Worm (Caenorhabditis elegans) whole organism, late embryonic: ENCODE data around the gene srd-21.
A peak's percentile ranks its signal among the peaks of the same experiment; 100 is the strongest.

Source experiments
- C08G9.2 ChIP-seq: sonication (generic microtip); optimal IDR thresholded peaks from 2 replicates; lab custom pipeline; 2016; ENCODE audit warnings: mild to moderate bottlenecking, missing genetic modification characterization, moderate library complexity, missing compliant biosample characterization
- C38D4.7 ChIP-seq: fragments of 200-800 bp; sonication (Bioruptor generic); optimal IDR thresholded peaks from 2 replicates; lab custom pipeline; 2018; ENCODE audit warnings: mild to moderate bottlenecking, missing genetic modification characterization, moderate library complexity, missing compliant biosample characterization
- K02D7.2 ChIP-seq: sonication (generic microtip); optimal IDR thresholded peaks from 2 replicates; lab custom pipeline; 2017; ENCODE audit warnings: mild to moderate bottlenecking, missing genetic modification characterization, missing compliant biosample characterization
- ahr-1 ChIP-seq: sonication (generic microtip); optimal IDR thresholded peaks from 2 replicates; lab custom pipeline; 2016; ENCODE audit warnings: missing genetic modification characterization, missing compliant biosample characterization
- ama-1 ChIP-seq: fragments of 150-350 bp; optimal IDR thresholded peaks from 2 replicates; lab custom pipeline; 2014
- ceh-14 ChIP-seq: sonication (generic microtip); optimal IDR thresholded peaks from 2 replicates; lab custom pipeline; 2016; ENCODE audit warnings: missing genotype, missing genetic modification characterization, missing compliant biosample characterization
- ceh-22 ChIP-seq: sonication (generic microtip); optimal IDR thresholded peaks from 2 replicates; lab custom pipeline; 2017; ENCODE audit warnings: missing biosample characterization, missing genetic modification characterization
- ceh-30 ChIP-seq: fragments of 150-350 bp; optimal IDR thresholded peaks from 2 replicates; lab custom pipeline; 2014; ENCODE audit warnings: missing biosample characterization, missing genetic modification characterization
- ceh-31 ChIP-seq: sonication (generic microtip); optimal IDR thresholded peaks from 2 replicates; lab custom pipeline; 2016; ENCODE audit warnings: missing genetic modification characterization, missing compliant biosample characterization
- ceh-6 ChIP-seq: fragments of 200-800 bp; sonication (Bioruptor generic); optimal IDR thresholded peaks from 2 replicates; lab custom pipeline; 2018; ENCODE audit warnings: mild to moderate bottlenecking, missing genetic modification characterization, missing compliant biosample characterization
- dmd-4 ChIP-seq: sonication (generic microtip); optimal IDR thresholded peaks from 2 replicates; lab custom pipeline; 2016; ENCODE audit warnings: borderline replicate concordance, missing genetic modification characterization, missing compliant biosample characterization
- dve-1 ChIP-seq: sonication (generic microtip); optimal IDR thresholded peaks from 2 replicates; lab custom pipeline; 2017; ENCODE audit warnings: antibody characterized with exemption, mild to moderate bottlenecking, missing genetic modification characterization, missing compliant biosample characterization
- elt-2 ChIP-seq: sonication (generic microtip); optimal IDR thresholded peaks from 2 replicates; lab custom pipeline; 2016; ENCODE audit warnings: missing genetic modification reagents, missing genetic modification characterization, missing compliant biosample characterization
- eyg-1 ChIP-seq: sonication (generic microtip); optimal IDR thresholded peaks from 2 replicates; lab custom pipeline; 2016; ENCODE audit warnings: missing genotype, missing genetic modification characterization, missing compliant biosample characterization
- fkh-6 ChIP-seq: sonication (generic microtip); optimal IDR thresholded peaks from 2 replicates; lab custom pipeline; 2016; ENCODE audit warnings: missing genetic modification characterization, missing compliant biosample characterization
- gmeb-2 ChIP-seq: sonication (generic microtip); optimal IDR thresholded peaks from 2 replicates; lab custom pipeline; 2016; ENCODE audit warnings: missing genetic modification characterization, inconsistent platforms, missing compliant biosample characterization
- hlh-15 ChIP-seq: sonication (generic microtip); optimal IDR thresholded peaks from 2 replicates; lab custom pipeline; 2016; ENCODE audit warnings: missing genetic modification characterization, missing compliant biosample characterization
- hlh-8 ChIP-seq: sonication (generic microtip); optimal IDR thresholded peaks from 2 replicates; lab custom pipeline; 2016; ENCODE audit warnings: missing genotype, missing genetic modification characterization, missing compliant biosample characterization
- lin-11 ChIP-seq: fragments of 200-800 bp; sonication (Bioruptor generic); optimal IDR thresholded peaks from 2 replicates; lab custom pipeline; 2018; ENCODE audit warnings: mild to moderate bottlenecking, missing genetic modification characterization, missing compliant biosample characterization
- mec-3 ChIP-seq: sonication (generic microtip); optimal IDR thresholded peaks from 2 replicates; lab custom pipeline; 2016; ENCODE audit warnings: borderline replicate concordance, missing genetic modification characterization, missing compliant biosample characterization
- npax-4 ChIP-seq: sonication (generic microtip); optimal IDR thresholded peaks from 2 replicates; lab custom pipeline; 2016; ENCODE audit warnings: missing genetic modification characterization, missing compliant biosample characterization
- odd-2 ChIP-seq: sonication (generic microtip); optimal IDR thresholded peaks from 2 replicates; lab custom pipeline; 2017; ENCODE audit warnings: antibody characterized with exemption, mild to moderate bottlenecking, missing genetic modification characterization, missing compliant biosample characterization
- pag-3 ChIP-seq: sonication (generic microtip); optimal IDR thresholded peaks from 2 replicates; lab custom pipeline; 2016; ENCODE audit warnings: missing compliant biosample characterization, missing genetic modification characterization, borderline replicate concordance
- pat-9 ChIP-seq: fragments of 200-800 bp; sonication (Bioruptor generic); optimal IDR thresholded peaks from 2 replicates; lab custom pipeline; 2018; ENCODE audit warnings: mild to moderate bottlenecking, missing genetic modification characterization, moderate library complexity, missing compliant biosample characterization
- pax-1 ChIP-seq: fragments of 150-350 bp; optimal IDR thresholded peaks from 2 replicates; lab custom pipeline; 2014; ENCODE audit warnings: missing biosample characterization, missing genetic modification characterization
- pha-4 ChIP-seq: fragments of 150-350 bp; optimal IDR thresholded peaks from 2 replicates; lab custom pipeline; 2018; ENCODE audit warnings: missing biosample characterization, missing genetic modification reagents, missing genetic modification characterization
- pros-1 ChIP-seq: fragments of 150-350 bp; optimal IDR thresholded peaks from 2 replicates; lab custom pipeline; 2014; ENCODE audit warnings: missing biosample characterization, missing genetic modification reagents, missing genetic modification characterization
- sdc-2 ChIP-seq: sonication (generic microtip); optimal IDR thresholded peaks from 2 replicates; lab custom pipeline; 2016; ENCODE audit warnings: missing genotype, missing genetic modification characterization, missing compliant biosample characterization
- tbx-2 ChIP-seq: sonication (generic microtip); optimal IDR thresholded peaks from 2 replicates; lab custom pipeline; 2016; ENCODE audit warnings: missing genetic modification characterization, missing compliant biosample characterization
- ttx-3 ChIP-seq: sonication (generic microtip); optimal IDR thresholded peaks from 2 replicates; lab custom pipeline; 2016; ENCODE audit warnings: missing genetic modification reagents, missing genetic modification characterization, missing compliant biosample characterization
- unc-42 ChIP-seq: sonication (generic microtip); optimal IDR thresholded peaks from 2 replicates; lab custom pipeline; 2016; ENCODE audit warnings: missing genotype, missing genetic modification characterization, missing compliant biosample characterization
- ztf-16 ChIP-seq: sonication (generic microtip); optimal IDR thresholded peaks from 2 replicates; lab custom pipeline; 2017; ENCODE audit warnings: missing genetic modification characterization, missing compliant biosample characterization

The srd-21 gene

DNA sequence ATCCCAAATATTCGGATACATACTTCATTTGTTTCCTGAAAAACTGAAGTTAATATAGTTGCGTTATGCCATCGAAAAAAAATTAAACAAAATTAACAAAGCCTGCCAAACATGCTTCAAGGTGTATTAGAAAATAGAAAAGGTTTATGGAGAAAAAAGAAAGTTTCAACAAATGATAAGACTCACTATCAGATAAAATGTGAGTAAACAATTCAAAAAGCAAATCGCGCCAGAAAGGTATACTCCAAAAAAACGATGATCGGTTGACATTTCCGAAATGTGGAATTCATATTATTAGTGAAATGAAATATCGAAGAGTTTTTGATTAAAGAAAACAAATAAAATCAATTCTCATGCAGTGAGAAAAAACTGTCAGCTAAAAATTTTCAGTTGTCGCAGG lies 8.8 kb upstream of the srd-21 start, which contains the start of gene Y70C5A.3:
TSS of gene Y70C5A.3 (minus strand) at position 50 of the 400 bp plus-strand sequence.
- TF ChIP-seq tbx-2 (tag; lab: Kevin White, UChicago) (no peak), hlh-8 (tag; lab: Kevin White, UChicago) (no peak), ceh-22 (no peak), odd-2 (tag; lab: Kevin White, UChicago) (no peak), ahr-1 (tag; lab: Kevin White, UChicago) (no peak), C38D4.7 (GFP tag; lab: Kevin White, UChicago) (no peak), dmd-4 (tag; lab: Kevin White, UChicago) (no peak), fkh-6 (tag; lab: Kevin White, UChicago) (no peak), lin-11 (tag; lab: Kevin White, UChicago) (no peak), unc-42 (no peak), gmeb-2 (tag; lab: Kevin White, UChicago) (no peak), sdc-2 (no peak), pag-3 (tag; lab: Kevin White, UChicago) (no peak), ttx-3 (no peak), pha-4 (tag; lab: Kevin White, UChicago) (no peak), npax-4 (tag; lab: Kevin White, UChicago) (no peak)

- peak; percentile 24 for TF ChIP-seq pat-9
- TF ChIP-seq ttx-3, result peak; percentile 56
- no peak for TF ChIP-seq eyg-1 (tag; lab: Kevin White, UChicago)
- no peak for TF ChIP-seq ztf-16 (tag; lab: Kevin White, UChicago)
- TF ChIP-seq ceh-6 (GFP tag; lab: Kevin White, UChicago), result peak; percentile 57
- peak; percentile 26 for TF ChIP-seq elt-2 (tag; lab: Kevin White, UChicago)
- peak; percentile 45 for TF ChIP-seq lin-11 (tag; lab: Kevin White, UChicago)
- TF ChIP-seq, all 69 proteins: peak for 5
Observed at ce11 chrV:16621894-16622293, 7.8 kb upstream of the srd-21 start.

- TF ChIP-seq mec-3 (tag; lab: Kevin White, UChicago) (no peak), pag-3 (tag; lab: Kevin White, UChicago) (peak; percentile 82)
Observed at ce11 chrV:16622754-16623261, 6.9 kb upstream of the srd-21 start, which contains the start of gene Y70C5A.2. TSS of gene Y70C5A.2 (minus strand) at chrV:16623211.

DNA sequence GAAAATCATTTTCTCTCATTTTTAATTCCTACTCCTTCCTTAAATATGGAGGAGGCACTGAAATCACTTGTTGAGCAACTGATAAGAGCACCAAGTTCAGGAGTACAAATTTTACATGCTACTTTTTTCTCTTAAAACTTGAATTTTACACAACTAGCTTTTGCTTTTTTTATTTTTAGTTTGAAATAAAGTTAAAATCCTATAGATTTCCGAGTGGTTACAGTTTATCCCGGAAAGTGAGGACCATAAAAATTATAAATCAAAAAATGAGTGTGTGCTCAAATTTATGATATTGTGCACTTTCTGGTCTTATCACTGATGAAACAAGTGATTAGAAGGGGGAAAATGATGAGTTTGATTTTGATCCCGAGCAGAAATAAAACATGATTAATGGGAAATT lies 1.7 kb upstream of the srd-21 start, which contains the start of gene oac-53:
TSS of gene oac-53 (minus strand) at position 9 of the 400 bp plus-strand sequence.
- TF ChIP-seq ahr-1 (tag; lab: Kevin White, UChicago) (no peak), ttx-3 (no peak), elt-2 (tag; lab: Kevin White, UChicago) (peak; percentile 32), C08G9.2 (tag; lab: Kevin White, UChicago) (no peak), ceh-14 (tag; lab: Kevin White, UChicago) (no peak), K02D7.2 (no peak), ama-1 (lab: Kevin White, UChicago) (no peak)

DNA sequence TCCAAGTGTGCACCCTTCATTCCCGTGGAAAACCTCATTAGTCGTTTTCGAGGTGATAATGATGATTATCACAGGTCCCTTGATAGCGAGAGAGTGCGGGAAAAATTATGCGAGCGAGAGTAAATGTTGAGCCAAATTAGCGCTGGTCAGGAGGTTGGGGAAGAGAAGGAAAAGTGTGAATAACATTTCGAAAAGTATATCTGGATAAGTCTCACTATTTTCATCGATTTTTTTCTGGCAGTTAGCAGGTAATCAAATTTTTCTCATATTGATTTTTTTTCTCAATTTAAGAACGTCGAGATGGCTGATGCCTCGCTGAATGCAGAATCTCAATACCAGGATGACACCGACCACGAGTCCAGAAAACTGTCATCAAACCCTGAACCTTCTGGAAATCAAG lies 709 bp upstream of the srd-21 start, which contains the start of gene W06G6.2:
TSS of gene W06G6.2 (plus strand) at position 301 of the 400 bp plus-strand sequence.
- no peak for TF ChIP-seq hlh-15
- peak; percentile 62 for TF ChIP-seq sdc-2

DNA sequence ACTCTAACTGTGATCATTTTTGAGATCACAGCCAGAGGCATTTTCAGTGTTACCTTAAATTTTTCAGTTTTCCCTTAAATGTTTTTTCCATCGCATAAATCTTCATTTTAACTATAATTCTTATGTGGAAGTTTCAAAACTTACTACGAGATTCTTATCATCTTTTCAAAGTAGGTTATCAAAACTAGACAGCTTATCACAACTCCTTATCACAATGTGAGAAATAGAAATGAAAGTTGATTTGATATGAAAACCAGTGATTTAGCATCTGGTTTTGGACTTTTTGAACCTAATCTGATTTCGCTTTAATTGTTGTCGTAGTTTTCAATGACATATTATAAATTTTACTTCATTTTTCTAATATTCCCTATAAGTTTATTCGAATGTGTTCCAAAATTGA lies 6.2 kb downstream of the srd-21 start, which contains the start of gene mltn-11:
TSS of gene mltn-11 (plus strand) at position 276 of the 400 bp plus-strand sequence.
- peak; percentile 76 for TF ChIP-seq elt-2 (tag; lab: Kevin White, UChicago)
- TF ChIP-seq dmd-4 (tag; lab: Kevin White, UChicago), result no peak

ce11 chrV:16638204-16638603 lies 8.5 kb downstream of the srd-21 start, which contains the start of gene srw-76:
TSS of gene srw-76 (minus strand) at chrV:16638304.
- no peak for TF ChIP-seq hlh-15
- no peak for TF ChIP-seq ceh-31 (tag; lab: Kevin White, UChicago)
- no peak for TF ChIP-seq dve-1
- no peak for TF ChIP-seq pros-1 (tag; lab: Kevin White, UChicago)
- TF ChIP-seq fkh-6 (tag; lab: Kevin White, UChicago), result no peak
- TF ChIP-seq hlh-8 (tag; lab: Kevin White, UChicago), result no peak
- TF ChIP-seq ceh-30 (tag; lab: Kevin White, UChicago), result no peak
- TF ChIP-seq ztf-16 (tag; lab: Kevin White, UChicago), result no peak
- TF ChIP-seq pax-1 (tag; lab: Kevin White, UChicago), result no peak
